Fruit fly (Drosophila melanogaster): Measurements from ENCODE around the gene CG44014.
A peak's percentile ranks its signal among the peaks of the same experiment; 100 is the strongest.

CG44014 gene

dm6 chr3R:15485866-15486265 is 22.8 kb downstream of the CG44014 start, which contains the start of gene obe:
TSS of gene obe (plus strand) at chr3R:15486050.
- TF ChIP-seq CG10348 (GFP tag; IDR thresholded peaks at IDR 0.05) = no peak
- no peak for TF ChIP-seq gl (tag; optimal IDR thresholded peaks at IDR 0.05)
- TF ChIP-seq CG15710 (tag; optimal IDR thresholded peaks at IDR 0.05) = no peak

dm6 chr3R:15485296-15485695 is 23.4 kb downstream of the CG44014 start, which contains the start of gene Trissin:
TSS of gene Trissin (minus strand) at chr3R:15485396.
- TF ChIP-seq D1 (tag; optimal IDR thresholded peaks at IDR 0.05) (no peak), CG13204 (GFP tag; optimal IDR thresholded peaks at IDR 0.05) (no peak), Pif1A (GFP tag; optimal IDR thresholded peaks at IDR 0.05) (no peak), CG32121 (GFP tag; IDR thresholded peaks at IDR 0.05) (no peak), CG12605 (GFP tag; IDR thresholded peaks at IDR 0.05) (no peak), CG17806 (tag; optimal IDR thresholded peaks at IDR 0.05) (no peak), CG34367 (tag; optimal IDR thresholded peaks at IDR 0.05) (no peak), rn (GFP tag; IDR thresholded peaks at IDR 0.05) (no peak), Snoo (tag; optimal IDR thresholded peaks at IDR 0.05) (no peak), CG9948 (tag; optimal IDR thresholded peaks at IDR 0.05) (no peak), fd96Ca (GFP tag; IDR thresholded peaks at IDR 0.05) (no peak), CG8301 (tag; optimal IDR thresholded peaks at IDR 0.05) (no peak), gl (tag; optimal IDR thresholded peaks at IDR 0.05) (no peak)

dm6 chr3R:15482858-15483257 is 25.8 kb downstream of the CG44014 start, which contains the start of gene Rh6:
TSS of gene Rh6 (plus strand) at chr3R:15483158.
- no peak for TF ChIP-seq Ets98B (GFP tag; IDR thresholded peaks at IDR 0.05)

- no peak for TF ChIP-seq Snoo (tag; optimal IDR thresholded peaks at IDR 0.05)
- no peak for TF ChIP-seq CG15710 (tag; optimal IDR thresholded peaks at IDR 0.05)
Measured at dm6 chr3R:15481606-15482005, 27.1 kb downstream of the CG44014 start, which contains the start of gene B9d1. TSS of gene B9d1 (plus strand) at chr3R:15481906.

- TF ChIP-seq CG10348 (GFP tag; IDR thresholded peaks at IDR 0.05) (no peak), CG12605 (GFP tag; IDR thresholded peaks at IDR 0.05) (no peak), fd96Ca (GFP tag; IDR thresholded peaks at IDR 0.05) (no peak), rn (GFP tag; IDR thresholded peaks at IDR 0.05) (no peak), CG4496 (GFP tag; IDR thresholded peaks at IDR 0.05) (no peak), CG8301 (tag; optimal IDR thresholded peaks at IDR 0.05) (no peak), Ets98B (GFP tag; IDR thresholded peaks at IDR 0.05) (no peak), CG32121 (GFP tag; IDR thresholded peaks at IDR 0.05) (no peak), EcR (GFP tag; optimal IDR thresholded peaks at IDR 0.05) (no peak), CG17806 (tag; optimal IDR thresholded peaks at IDR 0.05) (no peak), Snoo (tag; optimal IDR thresholded peaks at IDR 0.05) (no peak), CG9948 (tag; optimal IDR thresholded peaks at IDR 0.05) (no peak)
Measured at dm6 chr3R:15480068-15480467, 28.6 kb downstream of the CG44014 start.

- TF ChIP-seq Snoo (tag; optimal IDR thresholded peaks at IDR 0.05) = no peak
- no peak for TF ChIP-seq Ets98B (GFP tag; IDR thresholded peaks at IDR 0.05)
- no peak for TF ChIP-seq CG17806 (tag; optimal IDR thresholded peaks at IDR 0.05)
- TF ChIP-seq Pif1A (GFP tag; optimal IDR thresholded peaks at IDR 0.05) = peak; percentile 4
- peak; percentile 95 for TF ChIP-seq CG13204 (GFP tag; optimal IDR thresholded peaks at IDR 0.05)
- peak; percentile 19 for TF ChIP-seq Pif1B (GFP tag; optimal IDR thresholded peaks at IDR 0.05)
- no peak for TF ChIP-seq D1 (tag; optimal IDR thresholded peaks at IDR 0.05)
- TF ChIP-seq EcR (GFP tag; optimal IDR thresholded peaks at IDR 0.05) = no peak
- no peak for TF ChIP-seq CG34367 (tag; optimal IDR thresholded peaks at IDR 0.05)
Measured at dm6 chr3R:15475973-15476692, 32.6 kb downstream of the CG44014 start, which contains the start of gene AdamTS-A. TSS of gene AdamTS-A (minus strand) at chr3R:15476193.

- TF ChIP-seq Pif1A (GFP tag; optimal IDR thresholded peaks at IDR 0.05) (no peak), CG8159 (tag; optimal IDR thresholded peaks at IDR 0.05) (no peak), Ets98B (GFP tag; IDR thresholded peaks at IDR 0.05) (no peak), EcR (GFP tag; optimal IDR thresholded peaks at IDR 0.05) (no peak), CG32121 (GFP tag; IDR thresholded peaks at IDR 0.05) (no peak), CG15710 (tag; optimal IDR thresholded peaks at IDR 0.05) (no peak), CG17806 (tag; optimal IDR thresholded peaks at IDR 0.05) (no peak), gl (tag; optimal IDR thresholded peaks at IDR 0.05) (no peak), CG13204 (GFP tag; optimal IDR thresholded peaks at IDR 0.05) (no peak), Pif1B (GFP tag; optimal IDR thresholded peaks at IDR 0.05) (no peak), CG10348 (GFP tag; IDR thresholded peaks at IDR 0.05) (no peak)
Measured at dm6 chr3R:15474820-15475219, 33.9 kb downstream of the CG44014 start.
